Fruit fly (Drosophila melanogaster): ENCODE results near the gene CG31697.

Gene CG31697

DNA sequence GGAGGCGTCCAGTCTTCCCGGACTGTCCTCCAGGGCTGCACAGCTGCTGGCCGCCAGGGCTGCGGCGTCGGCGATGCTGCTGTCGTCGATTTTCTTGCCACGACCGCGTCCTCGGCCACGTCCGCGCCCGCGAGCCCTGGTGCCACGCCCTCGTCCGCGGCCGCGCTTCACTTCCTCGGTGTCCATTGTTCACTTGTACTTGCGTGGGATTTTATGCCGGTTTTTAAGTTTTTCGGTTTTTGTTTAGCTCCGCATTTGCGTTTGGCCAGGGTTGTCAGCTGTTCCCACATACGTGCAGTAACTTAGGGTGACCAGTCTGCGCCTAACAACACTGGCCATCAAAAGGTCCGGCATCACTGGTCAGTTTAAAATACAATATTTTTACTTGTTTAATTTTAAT, 46.9 kb downstream of the CG31697 start, which contains the start of gene Hakai (continued):
- TF ChIP-seq CG10321 (GFP tag; IDR thresholded peaks at IDR 0.05): peak; percentile 21; the same call in 1 of the 2 replicates
- TF ChIP-seq Nf-YC (tag; optimal IDR thresholded peaks at IDR 0.05): peak; percentile 47
- peak; percentile 52 for TF ChIP-seq NC2α (GFP tag; optimal IDR thresholded peaks at IDR 0.05)
- peak; percentile 39 for TF ChIP-seq da (GFP tag; optimal IDR thresholded peaks at IDR 0.05)
- TF ChIP-seq Oaz (GFP tag; IDR thresholded peaks at IDR 0.05): 0 out of 2 replicates have a peak, but pooled peaks have one; percentile 9
- peak; percentile 33 for TF ChIP-seq CG15696 (tag; optimal IDR thresholded peaks at IDR 0.05)
- TF ChIP-seq tna (GFP tag; IDR thresholded peaks at IDR 0.05; ENCODE audit: partially characterized antibody): peak; percentile 41; the same call in 1 of the 2 replicates
- no peak for TF ChIP-seq stc (GFP tag; IDR thresholded peaks at IDR 0.05)
- no peak for TF ChIP-seq gsb (GFP tag; IDR thresholded peaks at IDR 0.05)
- TF ChIP-seq tx (GFP tag; optimal IDR thresholded peaks at IDR 0.05): peak; percentile 56
- TF ChIP-seq Chrac-16 (GFP tag; optimal IDR thresholded peaks at IDR 0.05): peak; percentile 57
- peak; percentile 47; the same call in 1 of the 3 replicates for TF ChIP-seq CG11093 (GFP tag; IDR thresholded peaks at IDR 0.05)
- TF ChIP-seq Side (GFP tag; optimal IDR thresholded peaks at IDR 0.05): peak; percentile 51
- TF ChIP-seq CG9817 (tag; optimal IDR thresholded peaks at IDR 0.05): peak; percentile 41
- TF ChIP-seq CG12942 (GFP tag; optimal IDR thresholded peaks at IDR 0.05): peak; percentile 14
- TF ChIP-seq sim (GFP tag; IDR thresholded peaks at IDR 0.05): no peak
- no peak for TF ChIP-seq cato (GFP tag; optimal IDR thresholded peaks at IDR 0.05; ENCODE audit: borderline replicate concordance)
- no peak; the same call in 1 of the 2 replicates for TF ChIP-seq CG17328 (GFP tag; IDR thresholded peaks at IDR 0.05)
- peak; percentile 1 for TF ChIP-seq Elba2 (GFP tag; optimal IDR thresholded peaks at IDR 0.05)
- TF ChIP-seq ind (GFP tag; optimal IDR thresholded peaks at IDR 0.05): peak; percentile 77
- TF ChIP-seq HLH3B (GFP tag; IDR thresholded peaks at IDR 0.05): 0 out of 2 replicates have a peak, but pooled peaks have one; percentile 36
- TF ChIP-seq dysf (GFP tag; IDR thresholded peaks at IDR 0.05): peak; percentile 56; the same call in 2 of the 3 replicates
- peak; percentile 49 for TF ChIP-seq CG7786 (GFP tag; optimal IDR thresholded peaks at IDR 0.05)
- peak; percentile 55 for TF ChIP-seq CG11504 (tag; optimal IDR thresholded peaks at IDR 0.05)
- TF ChIP-seq Stat92E (GFP tag; optimal IDR thresholded peaks at IDR 0.05): no peak
- TF ChIP-seq pros (GFP tag; optimal IDR thresholded peaks at IDR 0.05): no peak
- peak; percentile 58; the same call in 1 of the 2 replicates for TF ChIP-seq CG14441 (GFP tag; IDR thresholded peaks at IDR 0.05)
- TF ChIP-seq gro (GFP tag; optimal IDR thresholded peaks at IDR 0.05): peak; percentile 37
- TF ChIP-seq E2f2 (GFP tag; IDR thresholded peaks at IDR 0.05): peak; percentile 82
- no peak for TF ChIP-seq mld (GFP tag; IDR thresholded peaks at IDR 0.05; ENCODE audit: partially characterized antibody)
- TF ChIP-seq TFAM (GFP tag; optimal IDR thresholded peaks at IDR 0.05): no peak
- TF ChIP-seq nmo (GFP tag; optimal IDR thresholded peaks at IDR 0.05): peak; percentile 65
- TF ChIP-seq unc-4 (GFP tag; IDR thresholded peaks at IDR 0.05; ENCODE audit: partially characterized antibody): peak; percentile 54
- peak; percentile 50; the same call in 1 of the 2 replicates for TF ChIP-seq CG6272 (GFP tag; IDR thresholded peaks at IDR 0.05)
- TF ChIP-seq CG12391 (tag; optimal IDR thresholded peaks at IDR 0.05): peak; percentile 13
- no peak for TF ChIP-seq CG10431 (GFP tag; optimal IDR thresholded peaks at IDR 0.05)
- peak; percentile 80 for TF ChIP-seq Rfx (GFP tag; IDR thresholded peaks at IDR 0.05)
- TF ChIP-seq lilli (GFP tag; optimal IDR thresholded peaks at IDR 0.05): peak; percentile 76
- TF ChIP-seq ATbp (GFP tag; optimal IDR thresholded peaks at IDR 0.05): no peak
- 0 out of 3 replicates have a peak, but pooled peaks have one; percentile 28 for TF ChIP-seq CG14860 (GFP tag; IDR thresholded peaks at IDR 0.05; ENCODE audit: partially characterized antibody)
- peak; percentile 77 for TF ChIP-seq pum (GFP tag; optimal IDR thresholded peaks at IDR 0.05)
- TF ChIP-seq trem (tag; optimal IDR thresholded peaks at IDR 0.05): peak; percentile 70
- no peak for TF ChIP-seq CG11696 (GFP tag; IDR thresholded peaks at IDR 0.05)
- TF ChIP-seq CG4854 (GFP tag; optimal IDR thresholded peaks at IDR 0.05): no peak
- no peak for TF ChIP-seq scrt (GFP tag; optimal IDR thresholded peaks at IDR 0.05)
- TF ChIP-seq CG1602 (GFP tag; optimal IDR thresholded peaks at IDR 0.05): peak; percentile 37
- TF ChIP-seq CG8089 (GFP tag; optimal IDR thresholded peaks at IDR 0.05): peak; percentile 43
- TF ChIP-seq kah (GFP tag; optimal IDR thresholded peaks at IDR 0.05): peak; percentile 5
- no peak for TF ChIP-seq CG8281 (tag; optimal IDR thresholded peaks at IDR 0.05)
- TF ChIP-seq CG9215 (GFP tag; IDR thresholded peaks at IDR 0.05): peak; percentile 64

Data from whole organism, embryonic.